Fruit fly (Drosophila melanogaster): ENCODE measurements around the gene CAHbeta.

- no peak for TF ChIP-seq CG8478 (optimal IDR thresholded peaks at IDR 0.05)
- TF ChIP-seq EcR (GFP tag; optimal IDR thresholded peaks at IDR 0.05): no peak
- no peak for TF ChIP-seq psq (optimal IDR thresholded peaks at IDR 0.05)
Observed at dm6 chr3R:8971794-8972193, 8.9 kb upstream of the CAHbeta start.
